Fruit fly (Drosophila melanogaster): Measurements from ENCODE around the gene chrb.

- TF ChIP-seq CG8478 (optimal IDR thresholded peaks at IDR 0.05) = no peak
- no peak for TF ChIP-seq CTCF (optimal IDR thresholded peaks at IDR 0.05)
These were observed 60.7 kb downstream of the chrb start for dm6 chr3L:11548009-11548408.
